Fruit fly (Drosophila melanogaster) whole organism, embryonic: Measurements from ENCODE around the gene CG6325.
A peak's percentile ranks its signal among the peaks of the same experiment; 100 is the strongest.

ENCODE experiments used
- ATbp ChIP-seq: fragments of 200-800 bp; sonication (Bioruptor generic); optimal IDR thresholded peaks from 2 replicates; lab custom pipeline; 2017; ENCODE audit warnings: missing biosample characterization, mild to moderate bottlenecking, missing genetic modification characterization, missing genetic modification reagents
- Adf1 ChIP-seq: fragments of 200-800 bp; sonication (Bioruptor generic); IDR thresholded peaks from 2 replicates; pipeline ENCODE4 v1.3.6; 2022; ENCODE audit warnings: missing biosample characterization, missing genetic modification characterization
- BtbVII ChIP-seq: fragments of 200-800 bp; sonication (Bioruptor generic); optimal IDR thresholded peaks from 3 replicates; lab custom pipeline; 2017; ENCODE audit warnings: missing biosample characterization, mild to moderate bottlenecking, missing genetic modification characterization
- CG10321 ChIP-seq: fragments of 200-800 bp; sonication (Bioruptor generic); IDR thresholded peaks from 2 replicates; pipeline ENCODE4 v1.3.6; 2022; ENCODE audit warnings: missing biosample characterization, missing genetic modification characterization
- CG12769 ChIP-seq: fragments of 200-800 bp; sonication (Bioruptor generic); optimal IDR thresholded peaks from 2 replicates; lab custom pipeline; 2019; ENCODE audit warnings: missing biosample characterization, mild to moderate bottlenecking, missing genetic modification characterization, moderate library complexity
- CG14667 ChIP-seq: fragments of 200-800 bp; sonication (Bioruptor generic); IDR thresholded peaks from 2 replicates; pipeline ENCODE4 v1.3.6; 2022; ENCODE audit warnings: missing biosample characterization, missing genetic modification characterization
- CG15073 ChIP-seq: fragments of 200-800 bp; sonication (Bioruptor generic); optimal IDR thresholded peaks from 2 replicates; lab custom pipeline; 2016; ENCODE audit warnings: missing biosample characterization, missing genetic modification characterization
- CG1529 ChIP-seq: fragments of 200-800 bp; sonication (Bioruptor generic); optimal IDR thresholded peaks from 3 replicates; lab custom pipeline; 2018; ENCODE audit warnings: missing biosample characterization, missing genetic modification characterization
- CG17361 ChIP-seq: fragments of 200-800 bp; sonication (Bioruptor generic); IDR thresholded peaks from 3 replicates; pipeline ENCODE4 v1.3.6; 2022; ENCODE audit warnings: missing biosample characterization, missing genetic modification characterization
- CG17612 ChIP-seq: fragments of 200-800 bp; sonication (Bioruptor generic); IDR thresholded peaks from 2 replicates; pipeline ENCODE4 v1.3.6; 2022; ENCODE audit warnings: missing biosample characterization, missing genetic modification characterization
- CG17912 ChIP-seq: fragments of 200-800 bp; sonication (Bioruptor generic); optimal IDR thresholded peaks from 2 replicates; lab custom pipeline; 2018; ENCODE audit warnings: missing biosample characterization, mild to moderate bottlenecking, missing genetic modification characterization
- CG1792 ChIP-seq: fragments of 200-800 bp; sonication (Bioruptor generic); optimal IDR thresholded peaks from 2 replicates; lab custom pipeline; 2016; ENCODE audit warnings: missing biosample characterization, missing genetic modification characterization
- CG18476 ChIP-seq: fragments of 200-800 bp; sonication (Bioruptor generic); optimal IDR thresholded peaks from 2 replicates; lab custom pipeline; 2016; ENCODE audit warnings: missing biosample characterization, mild to moderate bottlenecking, missing genetic modification characterization
- CG2116 ChIP-seq: fragments of 200-800 bp; sonication (Bioruptor generic); optimal IDR thresholded peaks from 3 replicates; lab custom pipeline; 2018; ENCODE audit warnings: missing biosample characterization, mild to moderate bottlenecking, missing genetic modification characterization
- CG2199 ChIP-seq: fragments of 200-800 bp; sonication (Bioruptor generic); IDR thresholded peaks from 3 replicates; pipeline ENCODE4 v1.3.6; 2022; ENCODE audit warnings: missing biosample characterization, missing genetic modification characterization
- CG31365 ChIP-seq: fragments of 200-800 bp; sonication (Bioruptor generic); optimal IDR thresholded peaks from 2 replicates; lab custom pipeline; 2018; ENCODE audit warnings: missing biosample characterization, mild to moderate bottlenecking, missing genetic modification characterization
- CG3281 ChIP-seq: fragments of 200-800 bp; sonication (Bioruptor generic); optimal IDR thresholded peaks from 3 replicates; lab custom pipeline; 2017; ENCODE audit warnings: missing biosample characterization, mild to moderate bottlenecking, missing genetic modification characterization
- CG34224 ChIP-seq: fragments of 200-800 bp; sonication (Bioruptor generic); IDR thresholded peaks from 3 replicates; pipeline ENCODE4 v1.3.6; 2022; ENCODE audit warnings: missing biosample characterization, missing genetic modification characterization; ENCODE audit not compliant: partially characterized antibody
- CG34422 ChIP-seq: fragments of 200-800 bp; sonication (Bioruptor generic); IDR thresholded peaks from 3 replicates; pipeline ENCODE4 v1.3.6; 2022; ENCODE audit warnings: missing biosample characterization, missing genetic modification characterization
- CG4730 ChIP-seq: fragments of 200-800 bp; sonication (Bioruptor generic); IDR thresholded peaks from 2 replicates; pipeline ENCODE4 v1.3.6; 2022; ENCODE audit warnings: missing biosample characterization, missing genetic modification characterization
- CG4820 ChIP-seq: fragments of 200-800 bp; sonication (Bioruptor generic); optimal IDR thresholded peaks from 3 replicates; lab custom pipeline; 2016; ENCODE audit warnings: missing biosample characterization, missing genetic modification characterization
- CG6272 ChIP-seq: fragments of 200-800 bp; sonication (Bioruptor generic); IDR thresholded peaks from 2 replicates; pipeline ENCODE4 v1.3.6; 2022; ENCODE audit warnings: missing biosample characterization, missing genetic modification characterization
- CG6689 ChIP-seq: fragments of 200-800 bp; sonication (Bioruptor generic); IDR thresholded peaks from 2 replicates; pipeline ENCODE4 v1.3.6; 2022; ENCODE audit warnings: missing biosample characterization, missing genetic modification characterization
- CG8281 ChIP-seq: fragments of 200-800 bp; sonication (Bioruptor generic); optimal IDR thresholded peaks from 2 replicates; lab custom pipeline; 2018; ENCODE audit warnings: missing biosample characterization, mild to moderate bottlenecking, missing genetic modification characterization, moderate library complexity
- CG8359 ChIP-seq: fragments of 200-800 bp; sonication (Bioruptor generic); optimal IDR thresholded peaks from 2 replicates; lab custom pipeline; 2017; ENCODE audit warnings: missing biosample characterization, mild to moderate bottlenecking, missing genetic modification characterization, borderline replicate concordance
- CG8388 ChIP-seq: fragments of 200-800 bp; sonication (Bioruptor generic); optimal IDR thresholded peaks from 2 replicates; lab custom pipeline; 2019; ENCODE audit warnings: missing biosample characterization, mild to moderate bottlenecking, missing genetic modification characterization, moderate library complexity
- CG8944 ChIP-seq: fragments of 200-800 bp; sonication (Bioruptor generic); optimal IDR thresholded peaks from 3 replicates; lab custom pipeline; 2016; ENCODE audit warnings: missing biosample characterization, missing genetic modification characterization
- CG9437 ChIP-seq: fragments of 200-800 bp; sonication (Bioruptor generic); optimal IDR thresholded peaks from 2 replicates; lab custom pipeline; 2018; ENCODE audit warnings: missing biosample characterization, mild to moderate bottlenecking, missing genetic modification characterization
- CoRest ChIP-seq: fragments of 200-800 bp; sonication (Bioruptor generic); optimal IDR thresholded peaks from 3 replicates; lab custom pipeline; 2018; ENCODE audit warnings: missing biosample characterization, mild to moderate bottlenecking, missing genetic modification characterization, moderate library complexity
- Dbx ChIP-seq: fragments of 200-800 bp; sonication (Bioruptor generic); IDR thresholded peaks from 3 replicates; pipeline ENCODE4 v1.3.6; 2022; ENCODE audit warnings: missing biosample characterization, missing genetic modification characterization
- Dll ChIP-seq: fragments of 200-800 bp; sonication (Bioruptor generic); IDR thresholded peaks from 4 replicates; pipeline ENCODE4 v1.3.6; 2022; ENCODE audit warnings: missing biosample characterization, missing genetic modification characterization; ENCODE audit not compliant: partially characterized antibody
- Dp ChIP-seq: fragments of 200-800 bp; sonication (Bioruptor generic); optimal IDR thresholded peaks from 2 replicates; lab custom pipeline; 2018; ENCODE audit warnings: missing biosample characterization, mild to moderate bottlenecking, missing genetic modification characterization, moderate library complexity
- HLHmδ ChIP-seq: fragments of 200-800 bp; sonication (Bioruptor generic); optimal IDR thresholded peaks from 2 replicates; lab custom pipeline; 2018; ENCODE audit warnings: missing biosample characterization, mild to moderate bottlenecking, missing genetic modification characterization, moderate library complexity
- Max ChIP-seq: fragments of 200-800 bp; sonication (Bioruptor generic); optimal IDR thresholded peaks from 2 replicates; lab custom pipeline; 2016; ENCODE audit warnings: missing biosample characterization, mild to moderate bottlenecking, missing genetic modification characterization
- Mes4 ChIP-seq: fragments of 200-800 bp; sonication (Bioruptor generic); optimal IDR thresholded peaks from 2 replicates; lab custom pipeline; 2016; ENCODE audit warnings: missing biosample characterization, missing genetic modification characterization
- Oli ChIP-seq: fragments of 200-800 bp; sonication (Bioruptor generic); optimal IDR thresholded peaks from 2 replicates; lab custom pipeline; 2018; ENCODE audit warnings: missing biosample characterization, mild to moderate bottlenecking, missing genetic modification characterization, moderate library complexity
- Side ChIP-seq: fragments of 200-800 bp; sonication (Bioruptor generic); optimal IDR thresholded peaks from 2 replicates; lab custom pipeline; 2016; ENCODE audit warnings: missing biosample characterization, missing genetic modification characterization
- chif ChIP-seq, 2 experiments: fragments of 200-800 bp; sonication (Bioruptor generic); optimal IDR thresholded peaks; 3 replicates each; lab custom pipeline; 2016; ENCODE audit warnings: missing biosample characterization in 2 of 2, missing genetic modification characterization in 2 of 2
- dimm ChIP-seq: fragments of 200-800 bp; sonication (Bioruptor generic); IDR thresholded peaks from 2 replicates; pipeline ENCODE4 v1.3.6; 2022; ENCODE audit warnings: missing biosample characterization, missing genetic modification characterization
- esg ChIP-seq: fragments of 200-800 bp; sonication (Bioruptor generic); conservative IDR thresholded peaks from 2 replicates; pipeline ENCODE4 v1.3.6; 2022; ENCODE audit warnings: missing biosample characterization, missing genetic modification characterization
- eve ChIP-seq, 2 experiments: fragments of >200 bp; optimal IDR thresholded peaks; 2 replicates each; lab custom pipeline; 2017; ENCODE audit warnings: missing biosample characterization in 2 of 2, missing genetic modification characterization in 2 of 2
- fru ChIP-seq: fragments of >200 bp; optimal IDR thresholded peaks from 2 replicates; lab custom pipeline; 2017
- gt ChIP-seq: fragments of 200-800 bp; sonication (Bioruptor generic); IDR thresholded peaks from 2 replicates; pipeline ENCODE4 v1.3.6; 2022; ENCODE audit warnings: missing biosample characterization, missing genetic modification characterization
- hbn ChIP-seq: fragments of 200-800 bp; sonication (Bioruptor generic); IDR thresholded peaks from 2 replicates; pipeline ENCODE4 v1.3.6; 2022; ENCODE audit warnings: missing biosample characterization, missing genetic modification characterization; ENCODE audit not compliant: partially characterized antibody
- maf-S ChIP-seq: fragments of 200-800 bp; sonication (Bioruptor generic); optimal IDR thresholded peaks from 2 replicates; lab custom pipeline; 2016; ENCODE audit warnings: missing biosample characterization, missing genetic modification characterization
- salm ChIP-seq: fragments of 200-800 bp; sonication (Bioruptor generic); optimal IDR thresholded peaks from 2 replicates; lab custom pipeline; 2018; ENCODE audit warnings: missing biosample characterization, mild to moderate bottlenecking, missing genetic modification characterization
- schlank ChIP-seq: fragments of 200-800 bp; sonication (Bioruptor generic); optimal IDR thresholded peaks from 2 replicates; lab custom pipeline; 2018; ENCODE audit warnings: missing biosample characterization, mild to moderate bottlenecking, missing genetic modification characterization
- sr ChIP-seq: fragments of 200-800 bp; sonication (Bioruptor generic); IDR thresholded peaks from 3 replicates; pipeline ENCODE4 v1.3.6; 2022; ENCODE audit warnings: missing biosample characterization, missing genetic modification characterization
- tll ChIP-seq, 2 experiments: fragments of 200-800 bp in 1 of 2; fragments of >200 bp in 1 of 2; sonication (Bioruptor generic) in 1 of 2; optimal IDR thresholded peaks; 2 replicates each; lab custom pipeline; 2017 to 2019; ENCODE audit warnings: missing biosample characterization in 2 of 2, missing genetic modification characterization in 2 of 2, mild to moderate bottlenecking in 1 of 2, moderate library complexity in 1 of 2
- trh ChIP-seq: fragments of 200-800 bp; sonication (Bioruptor generic); optimal IDR thresholded peaks from 2 replicates; lab custom pipeline; 2016; ENCODE audit warnings: missing biosample characterization, missing genetic modification characterization

Gene CG6325

dm6 chr3R:10393654-10394367 is 13.3 kb downstream of the CG6325 start (continued):
- TF ChIP-seq maf-S (peak; percentile 69), ATbp (GFP tag; lab: Kevin White, UChicago) (peak; percentile 70), Dp (GFP tag; lab: Kevin White, UChicago) (no peak), CG1792 (GFP tag; lab: Kevin White, UChicago) (peak; percentile 69), Oli (tag; lab: Kevin White, UChicago) (peak; percentile 87), Dbx (GFP tag; lab: Robert Waterston, UW) (peak; percentile 77), Mes4 (GFP tag; lab: Kevin White, UChicago) (peak; percentile 67), CG17912 (GFP tag; lab: Kevin White, UChicago) (no peak), CG2116 (GFP tag; lab: Kevin White, UChicago) (peak; percentile 49), Adf1 (peak; percentile 49), CG6689 (GFP tag; lab: Robert Waterston, UW) (peak; percentile 82), CG6272 (no peak), CG17361 (GFP tag; lab: Robert Waterston, UW) (peak; percentile 86), eve (GFP tag; optimal IDR thresholded peaks at IDR 0.05; lab: Kevin White, UChicago) (peak in 1 of 2 experiments; percentile 78), Dll (GFP tag; lab: Robert Waterston, UW) (no peak), tll (GFP tag; optimal IDR thresholded peaks at IDR 0.05; lab: Kevin White, UChicago) (no peak), CG9437 (GFP tag; lab: Kevin White, UChicago) (peak; percentile 77), CG8359 (GFP tag; lab: Kevin White, UChicago) (no peak), CG4730 (GFP tag; lab: Robert Waterston, UW) (peak; percentile 75), CG34224 (GFP tag; lab: Robert Waterston, UW) (no peak), CG8281 (tag; lab: Kevin White, UChicago) (peak; percentile 64), CoRest (tag; lab: Kevin White, UChicago) (peak; percentile 88), CG8388 (GFP tag; lab: Kevin White, UChicago) (peak; percentile 73), Side (GFP tag; lab: Kevin White, UChicago) (peak; percentile 64), CG4820 (GFP tag; lab: Kevin White, UChicago) (peak; percentile 59), sr (GFP tag; lab: Robert Waterston, UW) (no peak), hbn (GFP tag; lab: Robert Waterston, UW) (no peak), fru (lab: Kevin White, UChicago) (no peak), CG18476 (GFP tag; lab: Kevin White, UChicago) (peak; percentile 65), Max (GFP tag; lab: Kevin White, UChicago) (peak; percentile 43), BtbVII (peak; percentile 67), CG3281 (GFP tag; lab: Kevin White, UChicago) (peak; percentile 38), CG10321 (GFP tag; lab: Robert Waterston, UW) (peak; percentile 75; the same call in 1 of the 2 replicates), dimm (GFP tag; lab: Robert Waterston, UW) (peak; percentile 62), gt (no peak), chif (GFP tag; optimal IDR thresholded peaks at IDR 0.05; lab: Kevin White, UChicago) (peak; percentile 68 to 80), CG15073 (no peak), CG14667 (GFP tag; lab: Robert Waterston, UW) (peak; percentile 63), esg (peak; percentile 86), salm (peak; percentile 77), CG12769 (tag; lab: Kevin White, UChicago) (peak; percentile 93), schlank (tag; lab: Kevin White, UChicago) (peak; percentile 29), CG17612 (GFP tag; lab: Robert Waterston, UW) (peak; percentile 14; the same call in 1 of the 2 replicates), trh (GFP tag; lab: Kevin White, UChicago) (peak; percentile 44), CG8944 (GFP tag; lab: Kevin White, UChicago) (peak; percentile 69), CG31365 (tag; lab: Kevin White, UChicago) (peak; percentile 37), HLHmδ (GFP tag; lab: Kevin White, UChicago) (no peak), CG2199 (GFP tag; lab: Robert Waterston, UW) (no peak), CG34422 (GFP tag; lab: Robert Waterston, UW) (peak; percentile 90; the same call in 2 of the 3 replicates), CG1529 (peak; percentile 59)
